Fruit fly (Drosophila melanogaster) whole organism, pupa: ENCODE results near the gene CG46512.
"Not testable (repeated sequence)": the region's sequence is repeated elsewhere in the genome, so short reads cannot be mapped to it uniquely, and the experiment has no call there.

Source experiments
- CG10348 ChIP-seq: fragments of 200-800 bp; sonication (Bioruptor generic); IDR thresholded peaks from 2 replicates; pipeline ENCODE4 v1.3.6; 2022; ENCODE audit warnings: missing biosample characterization, missing genetic modification characterization
- CG14655 ChIP-seq: fragments of 200-800 bp; sonication (Bioruptor generic); optimal IDR thresholded peaks from 3 replicates; lab custom pipeline; 2017; ENCODE audit warnings: mild to moderate bottlenecking, missing biosample characterization, missing genetic modification reagents, missing genetic modification characterization
- CG15710 ChIP-seq: fragments of 200-800 bp; sonication (Bioruptor generic); optimal IDR thresholded peaks from 2 replicates; lab custom pipeline; 2018; ENCODE audit warnings: missing biosample characterization, mild to moderate bottlenecking, missing genetic modification characterization, moderate library complexity
- CG32121 ChIP-seq: fragments of 200-800 bp; sonication (Bioruptor generic); IDR thresholded peaks from 2 replicates; pipeline ENCODE4 v1.3.6; 2022; ENCODE audit warnings: missing biosample characterization, missing genetic modification characterization
- CG34367 ChIP-seq: fragments of 200-800 bp; sonication (Bioruptor generic); optimal IDR thresholded peaks from 2 replicates; lab custom pipeline; 2018; ENCODE audit warnings: missing biosample characterization, mild to moderate bottlenecking, missing genetic modification characterization
- CG8159 ChIP-seq: fragments of 200-800 bp; sonication (Bioruptor generic); optimal IDR thresholded peaks from 3 replicates; lab custom pipeline; 2018; ENCODE audit warnings: missing biosample characterization, mild to moderate bottlenecking, missing genetic modification characterization, moderate library complexity
- CG8301 ChIP-seq: fragments of 200-800 bp; sonication (Bioruptor generic); optimal IDR thresholded peaks from 2 replicates; lab custom pipeline; 2018; ENCODE audit warnings: missing biosample characterization, mild to moderate bottlenecking, missing genetic modification characterization
- CG9948 ChIP-seq: fragments of 200-800 bp; sonication (Bioruptor generic); optimal IDR thresholded peaks from 2 replicates; lab custom pipeline; 2018; ENCODE audit warnings: missing biosample characterization, mild to moderate bottlenecking, missing genetic modification characterization, moderate library complexity
- EcR ChIP-seq: fragments of 200-800 bp; sonication (Bioruptor generic); optimal IDR thresholded peaks from 3 replicates; lab custom pipeline; 2019; ENCODE audit warnings: missing biosample characterization, missing genetic modification characterization, mild to moderate bottlenecking, moderate library complexity, missing genetic modification reagents
- Pif1A ChIP-seq: fragments of 200-800 bp; sonication (Bioruptor generic); optimal IDR thresholded peaks from 3 replicates; lab custom pipeline; 2016; ENCODE audit warnings: missing biosample characterization, missing genetic modification characterization

dm6 chrX:22196874-22197273 is 9.7 kb downstream of the CG46512 start, which contains the start of gene CG46514:
- TF ChIP-seq CG14655; CG34367 (tag; lab: Kevin White, UChicago); CG9948 (tag; lab: Kevin White, UChicago); CG10348 (GFP tag; lab: Robert Waterston, UW); CG8301 (tag; lab: Kevin White, UChicago); EcR (GFP tag; lab: Kevin White, UChicago); Pif1A (GFP tag; lab: Kevin White, UChicago); CG32121 (GFP tag; lab: Robert Waterston, UW); CG15710; CG8159: not testable (repeated sequence)
